Fruit fly (Drosophila melanogaster) whole organism, adult: ENCODE data around the gene Cox17.
A peak's percentile ranks its signal among the peaks of the same experiment; 100 is the strongest.

Source experiments
- CG11617 ChIP-seq: fragments of 200-800 bp; sonication (Bioruptor generic); optimal IDR thresholded peaks from 2 replicates; lab custom pipeline; 2017; ENCODE audit warnings: mild to moderate bottlenecking, missing biosample characterization, missing genetic modification reagents, missing genetic modification characterization
- CG12768 ChIP-seq: fragments of 200-800 bp; sonication (Bioruptor generic); optimal IDR thresholded peaks from 2 replicates; lab custom pipeline; 2017; ENCODE audit warnings: missing biosample characterization, missing genetic modification characterization, mild to moderate bottlenecking, moderate library complexity, missing genetic modification reagents
- CG14711 ChIP-seq: fragments of 200-800 bp; sonication (Bioruptor generic); optimal IDR thresholded peaks from 2 replicates; lab custom pipeline; 2018; ENCODE audit warnings: missing biosample characterization, mild to moderate bottlenecking, missing genetic modification characterization, moderate library complexity
- CG1620 ChIP-seq: fragments of 200-800 bp; sonication (Bioruptor generic); optimal IDR thresholded peaks from 2 replicates; lab custom pipeline; 2016; ENCODE audit warnings: missing biosample characterization, missing genetic modification characterization
- CG33017 ChIP-seq: fragments of 200-800 bp; sonication (Bioruptor generic); optimal IDR thresholded peaks from 2 replicates; lab custom pipeline; 2018; ENCODE audit warnings: missing biosample characterization, mild to moderate bottlenecking, missing genetic modification characterization, moderate library complexity
- CG5204 ChIP-seq: fragments of 200-800 bp; sonication (Bioruptor generic); optimal IDR thresholded peaks from 2 replicates; lab custom pipeline; 2016; ENCODE audit warnings: missing biosample characterization, missing genetic modification characterization
- CG7045 ChIP-seq: fragments of 200-800 bp; sonication (Bioruptor generic); optimal IDR thresholded peaks from 2 replicates; lab custom pipeline; 2017; ENCODE audit warnings: missing biosample characterization, mild to moderate bottlenecking, missing genetic modification characterization
- CG7101 ChIP-seq: fragments of 200-800 bp; sonication (Bioruptor generic); optimal IDR thresholded peaks from 2 replicates; lab custom pipeline; 2018; ENCODE audit warnings: missing biosample characterization, mild to moderate bottlenecking, missing genetic modification characterization, moderate library complexity
- Clk ChIP-seq: fragments of 200-800 bp; sonication (Bioruptor generic); optimal IDR thresholded peaks from 2 replicates; lab custom pipeline; 2017; ENCODE audit warnings: missing biosample characterization, missing genetic modification characterization
- Crg-1 ChIP-seq: fragments of 200-800 bp; sonication (Bioruptor generic); optimal IDR thresholded peaks from 2 replicates; lab custom pipeline; 2016; ENCODE audit warnings: missing biosample characterization, missing genetic modification characterization
- Hr96 ChIP-seq: fragments of 200-800 bp; sonication (Bioruptor generic); optimal IDR thresholded peaks from 2 replicates; lab custom pipeline; 2016; ENCODE audit warnings: missing biosample characterization, missing genetic modification characterization
- Mnt ChIP-seq: fragments of 200-800 bp; sonication (Bioruptor generic); optimal IDR thresholded peaks from 2 replicates; lab custom pipeline; 2016; ENCODE audit warnings: missing biosample characterization, mild to moderate bottlenecking, missing genetic modification characterization
- bab1 ChIP-seq: fragments of 200-800 bp; sonication (Bioruptor generic); optimal IDR thresholded peaks from 3 replicates; lab custom pipeline; 2019; ENCODE audit warnings: missing biosample characterization, mild to moderate bottlenecking, missing genetic modification characterization, moderate library complexity
- cic ChIP-seq: fragments of 200-800 bp; sonication (Bioruptor generic); optimal IDR thresholded peaks from 2 replicates; lab custom pipeline; 2017; ENCODE audit warnings: missing biosample characterization, mild to moderate bottlenecking, missing genetic modification characterization, moderate library complexity
- cnc ChIP-seq, 2 experiments: fragments of >200 bp; optimal IDR thresholded peaks; 2 replicates each; lab custom pipeline; 2017
- kay ChIP-seq: fragments of 200-800 bp; sonication (Bioruptor generic); peaks from one replicate; lab custom pipeline; 2016; ENCODE audit warnings: missing biosample characterization, missing genetic modification characterization, borderline replicate concordance
- ovo ChIP-seq: fragments of 200-800 bp; sonication (Bioruptor generic); optimal IDR thresholded peaks from 2 replicates; lab custom pipeline; 2016; ENCODE audit warnings: missing biosample characterization, missing genetic modification characterization
- pad ChIP-seq: fragments of 200-800 bp; sonication (Bioruptor generic); optimal IDR thresholded peaks from 3 replicates; lab custom pipeline; 2017; ENCODE audit warnings: missing biosample characterization, missing genetic modification characterization, mild to moderate bottlenecking, moderate library complexity, missing genetic modification reagents
- tj ChIP-seq: fragments of 200-800 bp; sonication (Bioruptor generic); optimal IDR thresholded peaks from 3 replicates; lab custom pipeline; 2017; ENCODE audit warnings: missing biosample characterization, mild to moderate bottlenecking, missing genetic modification characterization, moderate library complexity
- toe ChIP-seq: fragments of 200-800 bp; sonication (Bioruptor generic); optimal IDR thresholded peaks from 2 replicates; lab custom pipeline; 2016; ENCODE audit warnings: missing biosample characterization, missing genetic modification characterization

Cox17 gene

dm6 chrX:15074646-15075351 lies 9.7 kb downstream of the Cox17 start:
- TF ChIP-seq CG7045 (GFP tag; lab: Kevin White, UChicago): peak; percentile 70
- TF ChIP-seq pad: peak; percentile 56
- TF ChIP-seq Crg-1 (GFP tag; lab: Kevin White, UChicago): peak; percentile 84
- TF ChIP-seq Clk (GFP tag; lab: Kevin White, UChicago): peak; percentile 40
- TF ChIP-seq kay: peak; percentile 98
- peak; percentile 39 for TF ChIP-seq CG33017 (tag; lab: Kevin White, UChicago)
- peak; percentile 75 for TF ChIP-seq cic
- TF ChIP-seq cnc (optimal IDR thresholded peaks at IDR 0.05; lab: Kevin White, UChicago): no peak
- peak; percentile 75 for TF ChIP-seq Mnt (GFP tag; lab: Kevin White, UChicago)
- TF ChIP-seq CG1620 (GFP tag; lab: Kevin White, UChicago): peak; percentile 88
- TF ChIP-seq bab1 (GFP tag; lab: Kevin White, UChicago): peak; percentile 74
- TF ChIP-seq CG7101: peak; percentile 87
- peak; percentile 91 for TF ChIP-seq Hr96 (GFP tag; lab: Kevin White, UChicago)
- peak; percentile 77 for TF ChIP-seq CG12768 (GFP tag; lab: Kevin White, UChicago)
- peak; percentile 93 for TF ChIP-seq CG11617 (GFP tag; lab: Kevin White, UChicago)
- TF ChIP-seq CG5204: peak; percentile 84
- peak; percentile 71 for TF ChIP-seq tj (GFP tag; lab: Kevin White, UChicago)
- peak; percentile 78 for TF ChIP-seq toe (GFP tag; lab: Kevin White, UChicago)
- TF ChIP-seq CG14711 (tag; lab: Kevin White, UChicago): peak; percentile 73
- peak; percentile 59 for TF ChIP-seq ovo (GFP tag; lab: Kevin White, UChicago)

- TF ChIP-seq CG33017 (tag; lab: Kevin White, UChicago) (no peak), CG7101 (peak; percentile 19), tj (GFP tag; lab: Kevin White, UChicago) (peak; percentile 12), CG7045 (GFP tag; lab: Kevin White, UChicago) (no peak), Mnt (GFP tag; lab: Kevin White, UChicago) (peak; percentile 46), pad (no peak), Clk (GFP tag; lab: Kevin White, UChicago) (no peak), kay (peak; percentile 15), CG1620 (GFP tag; lab: Kevin White, UChicago) (no peak), CG5204 (no peak), cic (peak; percentile 50), Hr96 (GFP tag; lab: Kevin White, UChicago) (no peak), CG14711 (tag; lab: Kevin White, UChicago) (no peak), CG12768 (GFP tag; lab: Kevin White, UChicago) (peak; percentile 39), bab1 (GFP tag; lab: Kevin White, UChicago) (peak; percentile 23), ovo (GFP tag; lab: Kevin White, UChicago) (peak; percentile 55), Crg-1 (GFP tag; lab: Kevin White, UChicago) (no peak), cnc (optimal IDR thresholded peaks at IDR 0.05; lab: Kevin White, UChicago) (no peak), CG11617 (GFP tag; lab: Kevin White, UChicago) (peak; percentile 27), toe (GFP tag; lab: Kevin White, UChicago) (no peak)
Measured at dm6 chrX:15070811-15071479, 13.6 kb downstream of the Cox17 start.

dm6 chrX:15070137-15070536 lies 14.4 kb downstream of the Cox17 start:
- peak; percentile 0 for TF ChIP-seq kay
- no peak for TF ChIP-seq CG7101

dm6 chrX:15069417-15069896 lies 15.0 kb downstream of the Cox17 start:
- peak; percentile 80 for TF ChIP-seq CG1620 (GFP tag; lab: Kevin White, UChicago)
- peak; percentile 84 for TF ChIP-seq Mnt (GFP tag; lab: Kevin White, UChicago)
- peak; percentile 66 for TF ChIP-seq CG5204
- peak; percentile 98 for TF ChIP-seq bab1 (GFP tag; lab: Kevin White, UChicago)
- peak; percentile 82 for TF ChIP-seq pad
- TF ChIP-seq tj (GFP tag; lab: Kevin White, UChicago): peak; percentile 88
- no peak for TF ChIP-seq cnc (optimal IDR thresholded peaks at IDR 0.05; lab: Kevin White, UChicago)
- peak; percentile 95 for TF ChIP-seq CG7101
- peak; percentile 88 for TF ChIP-seq CG33017 (tag; lab: Kevin White, UChicago)
- peak; percentile 71 for TF ChIP-seq Clk (GFP tag; lab: Kevin White, UChicago)
- peak; percentile 75 for TF ChIP-seq ovo (GFP tag; lab: Kevin White, UChicago)
- peak; percentile 83 for TF ChIP-seq Hr96 (GFP tag; lab: Kevin White, UChicago)
- peak; percentile 90 for TF ChIP-seq CG11617 (GFP tag; lab: Kevin White, UChicago)
- TF ChIP-seq kay: peak; percentile 95
- TF ChIP-seq cic: peak; percentile 96
- TF ChIP-seq CG7045 (GFP tag; lab: Kevin White, UChicago): peak; percentile 89
- peak; percentile 98 for TF ChIP-seq CG12768 (GFP tag; lab: Kevin White, UChicago)
- TF ChIP-seq toe (GFP tag; lab: Kevin White, UChicago): peak; percentile 64
- TF ChIP-seq Crg-1 (GFP tag; lab: Kevin White, UChicago): peak; percentile 88
- peak; percentile 91 for TF ChIP-seq CG14711 (tag; lab: Kevin White, UChicago)

dm6 chrX:15068537-15068936 lies 16.0 kb downstream of the Cox17 start:
- TF ChIP-seq CG7101 (no peak), cnc (optimal IDR thresholded peaks at IDR 0.05; lab: Kevin White, UChicago) (no peak), CG14711 (tag; lab: Kevin White, UChicago) (no peak), CG12768 (GFP tag; lab: Kevin White, UChicago) (peak; percentile 29), Mnt (GFP tag; lab: Kevin White, UChicago) (peak; percentile 19), tj (GFP tag; lab: Kevin White, UChicago) (peak; percentile 15), CG11617 (GFP tag; lab: Kevin White, UChicago) (no peak)
